Fruit fly (Drosophila melanogaster) whole organism, adult: ENCODE data around the gene CG13084.

ENCODE experiments used
- CG11617 ChIP-seq: fragments of 200-800 bp; sonication (Bioruptor generic); optimal IDR thresholded peaks from 2 replicates; lab custom pipeline; 2017; ENCODE audit warnings: mild to moderate bottlenecking, missing biosample characterization, missing genetic modification reagents, missing genetic modification characterization
- CG14711 ChIP-seq: fragments of 200-800 bp; sonication (Bioruptor generic); optimal IDR thresholded peaks from 2 replicates; lab custom pipeline; 2018; ENCODE audit warnings: missing biosample characterization, mild to moderate bottlenecking, missing genetic modification characterization, moderate library complexity

dm6 chr2L:19444734-19445140 is 40.0 kb upstream of the CG13084 start, which contains the start of gene Hs2st:
- peak; percentile 95 for TF ChIP-seq CG11617 (GFP tag; lab: Kevin White, UChicago)
- TF ChIP-seq CG14711 = peak; percentile 96
